Worm (Caenorhabditis elegans): ENCODE data around the gene ida-1.
A peak's percentile ranks its signal among the peaks of the same experiment; 100 is the strongest.

ida-1 gene

ce11 chrIII:5717173-5717748, 38.1 kb upstream of the ida-1 start:
- TF ChIP-seq tbx-2 (tag; optimal IDR thresholded peaks at IDR 0.05) (no peak), ama-1 (optimal IDR thresholded peaks at IDR 0.05) (peak; percentile 77), elt-2 (tag; optimal IDR thresholded peaks at IDR 0.05) (peak; percentile 3), lsy-12 (tag; optimal IDR thresholded peaks at IDR 0.05) (peak; percentile 18)

- TF ChIP-seq ceh-16 (tag; optimal IDR thresholded peaks at IDR 0.05) (no peak), tbx-2 (tag; optimal IDR thresholded peaks at IDR 0.05) (no peak), ceh-82 (tag; optimal IDR thresholded peaks at IDR 0.05) (no peak), fos-1 (tag; optimal IDR thresholded peaks at IDR 0.05) (no peak), elt-2 (tag; optimal IDR thresholded peaks at IDR 0.05) (no peak), skn-1 (tag; optimal IDR thresholded peaks at IDR 0.05) (no peak), eor-1 (tag; optimal IDR thresholded peaks at IDR 0.05) (no peak), egl-27 (tag; optimal IDR thresholded peaks at IDR 0.05) (no peak), nhr-77 (tag; optimal IDR thresholded peaks at IDR 0.05) (no peak), ZK546.5 (tag; optimal IDR thresholded peaks at IDR 0.05) (no peak), pha-4 (tag; optimal IDR thresholded peaks at IDR 0.05) (no peak), ceh-9 (tag; optimal IDR thresholded peaks at IDR 0.05) (no peak), nhr-23 (tag; optimal IDR thresholded peaks at IDR 0.05) (no peak), elt-1 (tag; optimal IDR thresholded peaks at IDR 0.05) (no peak), mml-1 (tag; optimal IDR thresholded peaks at IDR 0.05) (no peak), fkh-2 (tag; optimal IDR thresholded peaks at IDR 0.05) (no peak), fkh-10 (GFP tag; optimal IDR thresholded peaks at IDR 0.05) (no peak), lin-39 (tag; optimal IDR thresholded peaks at IDR 0.05) (no peak), unc-39 (tag; optimal IDR thresholded peaks at IDR 0.05) (no peak), nhr-25 (tag; optimal IDR thresholded peaks at IDR 0.05) (no peak)
Observed at ce11 chrIII:5718385-5718784, 37.0 kb upstream of the ida-1 start.

- TF ChIP-seq elt-1 (tag; optimal IDR thresholded peaks at IDR 0.05) (peak; percentile 48), nhr-25 (tag; optimal IDR thresholded peaks at IDR 0.05) (peak; percentile 7), lin-15B (tag; optimal IDR thresholded peaks at IDR 0.05) (no peak)
Observed at ce11 chrIII:5719105-5719831, 36.1 kb upstream of the ida-1 start.

ce11 chrIII:5719832-5720194, 35.5 kb upstream of the ida-1 start:
- TF ChIP-seq elt-3 (tag; optimal IDR thresholded peaks at IDR 0.05) (no peak), lin-15B (tag; optimal IDR thresholded peaks at IDR 0.05) (peak; percentile 21), ztf-4 (tag; optimal IDR thresholded peaks at IDR 0.05) (no peak), pqm-1 (tag; optimal IDR thresholded peaks at IDR 0.05) (no peak), nhr-25 (tag; optimal IDR thresholded peaks at IDR 0.05) (no peak), sea-2 (GFP tag; optimal IDR thresholded peaks at IDR 0.05) (no peak)

ce11 chrIII:5720266-5721019, 34.9 kb upstream of the ida-1 start:
- no peak for TF ChIP-seq lin-15B (tag; optimal IDR thresholded peaks at IDR 0.05)
- TF ChIP-seq nhr-237 (tag; optimal IDR thresholded peaks at IDR 0.05) = no peak
- TF ChIP-seq skn-1 (tag; optimal IDR thresholded peaks at IDR 0.05) = no peak
- no peak for TF ChIP-seq ceh-28 (tag; optimal IDR thresholded peaks at IDR 0.05)
- TF ChIP-seq ceh-9 (tag; optimal IDR thresholded peaks at IDR 0.05) = no peak
- no peak for TF ChIP-seq eor-1 (tag; optimal IDR thresholded peaks at IDR 0.05)
- no peak for TF ChIP-seq mml-1 (tag; optimal IDR thresholded peaks at IDR 0.05)
- no peak for TF ChIP-seq nhr-28 (tag; optimal IDR thresholded peaks at IDR 0.05)
- TF ChIP-seq snpc-4 (tag; optimal IDR thresholded peaks at IDR 0.05) = no peak
- TF ChIP-seq ceh-16 (tag; optimal IDR thresholded peaks at IDR 0.05) = no peak
- no peak for TF ChIP-seq nhr-23 (tag; optimal IDR thresholded peaks at IDR 0.05)
- no peak for TF ChIP-seq pha-4 (tag; optimal IDR thresholded peaks at IDR 0.05)

Data from whole organism, L3 larva.